Worm (Caenorhabditis elegans): ENCODE results near the gene W08G11.1.

DNA sequence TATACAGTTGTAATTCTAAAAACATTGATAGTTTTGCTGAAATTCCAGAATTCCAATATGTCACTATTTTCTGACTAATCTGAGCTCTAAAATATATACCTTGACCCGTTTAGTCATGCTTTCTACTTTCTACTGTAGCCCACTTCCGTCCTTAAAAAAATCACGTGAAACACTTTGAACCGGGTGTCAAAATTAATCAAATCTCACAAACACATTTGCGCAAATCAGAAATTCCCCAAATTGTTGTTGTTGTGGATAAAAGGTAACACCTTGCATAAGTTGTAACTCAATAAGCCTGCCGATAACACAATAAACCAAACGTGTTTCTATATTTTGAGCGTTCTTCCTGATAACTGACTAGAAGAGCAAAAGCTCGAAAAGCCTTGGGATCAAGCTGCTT, 39.6 kb upstream of the W08G11.1 start, which contains the start of gene srxa-7:
- no peak for TF ChIP-seq nhr-11 (tag; optimal IDR thresholded peaks at IDR 0.05)
- no peak for TF ChIP-seq lin-13 (GFP tag; optimal IDR thresholded peaks at IDR 0.05)
- TF ChIP-seq nhr-77 (tag; optimal IDR thresholded peaks at IDR 0.05) = no peak
